Fruit fly (Drosophila melanogaster): ENCODE data around the gene CG7992.
A peak's percentile ranks its signal among the peaks of the same experiment; 100 is the strongest.

The CG7992 gene

DNA sequence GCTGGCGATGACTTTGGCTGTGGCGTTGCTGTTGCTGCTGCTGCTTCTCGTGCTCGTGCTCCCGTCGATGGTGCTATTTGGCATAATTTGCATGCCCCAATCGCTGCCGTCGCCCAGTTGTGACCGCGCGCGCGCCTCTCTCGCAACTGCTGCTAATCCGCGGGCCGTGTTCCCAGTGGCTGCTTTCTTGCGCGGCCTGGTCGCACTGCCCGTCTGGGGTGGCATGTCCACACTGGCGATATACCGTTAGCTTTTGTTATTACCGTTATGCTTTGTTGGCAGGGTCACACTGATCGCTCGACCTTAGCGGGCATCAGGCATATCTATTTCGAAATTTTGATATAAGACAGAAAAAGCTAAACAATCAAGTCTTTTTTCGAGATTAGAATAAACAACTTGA lies 45.4 kb downstream of the CG7992 start, which contains the start of gene CG7990 (continued):
- TF ChIP-seq oc (tag; optimal IDR thresholded peaks at IDR 0.05) (peak; percentile 6), CG8089 (GFP tag; optimal IDR thresholded peaks at IDR 0.05) (no peak), CG3995 (GFP tag; optimal IDR thresholded peaks at IDR 0.05) (no peak), her (GFP tag; optimal IDR thresholded peaks at IDR 0.05) (no peak), CG3838 (GFP tag; optimal IDR thresholded peaks at IDR 0.05) (no peak), CG11085 (GFP tag; IDR thresholded peaks at IDR 0.05) (no peak), Doc3 (GFP tag; IDR thresholded peaks at IDR 0.05; ENCODE audit: partially characterized antibody) (no peak), CG9817 (tag; optimal IDR thresholded peaks at IDR 0.05) (no peak), CG4854 (GFP tag; optimal IDR thresholded peaks at IDR 0.05) (no peak), ken (GFP tag; IDR thresholded peaks at IDR 0.05) (no peak), Mes4 (GFP tag; optimal IDR thresholded peaks at IDR 0.05) (no peak), CG1832 (GFP tag; optimal IDR thresholded peaks at IDR 0.05) (no peak), CG10209 (GFP tag; optimal IDR thresholded peaks at IDR 0.05) (no peak), CG15011 (GFP tag; optimal IDR thresholded peaks at IDR 0.05) (no peak), CG6854 (GFP tag; optimal IDR thresholded peaks at IDR 0.05) (no peak), Ptx1 (GFP tag; IDR thresholded peaks at IDR 0.05) (no peak), pzg (GFP tag; optimal IDR thresholded peaks at IDR 0.05) (peak; percentile 73), Atf-2 (GFP tag; optimal IDR thresholded peaks at IDR 0.05) (no peak), ERR (GFP tag; optimal IDR thresholded peaks at IDR 0.05) (no peak), CG14014 (GFP tag; IDR thresholded peaks at IDR 0.05) (no peak), nmo (GFP tag; optimal IDR thresholded peaks at IDR 0.05) (no peak), CG9609 (GFP tag; optimal IDR thresholded peaks at IDR 0.05) (no peak), BtbVII (GFP tag; optimal IDR thresholded peaks at IDR 0.05) (no peak), scrt (GFP tag; optimal IDR thresholded peaks at IDR 0.05) (no peak), phol (tag; optimal IDR thresholded peaks at IDR 0.05) (no peak), CG43689 (GFP tag; IDR thresholded peaks at IDR 0.05) (no peak), prd (optimal IDR thresholded peaks at IDR 0.05) (no peak), prd (GFP tag; IDR thresholded peaks at IDR 0.05) (0 out of 3 replicates have a peak, but pooled peaks have one; percentile 15), CG17802 (tag; optimal IDR thresholded peaks at IDR 0.05) (no peak), NFAT (GFP tag; IDR thresholded peaks at IDR 0.05) (no peak), lola (GFP tag; optimal IDR thresholded peaks at IDR 0.05) (no peak), CG14667 (GFP tag; IDR thresholded peaks at IDR 0.05) (no peak), Dp (GFP tag; optimal IDR thresholded peaks at IDR 0.05) (peak; percentile 53), Tbp (GFP tag; optimal IDR thresholded peaks at IDR 0.05) (no peak), fu2 (GFP tag; optimal IDR thresholded peaks at IDR 0.05) (no peak), CG4328 (GFP tag; optimal IDR thresholded peaks at IDR 0.05) (no peak), HmgZ (tag; optimal IDR thresholded peaks at IDR 0.05) (no peak), CG11696 (GFP tag; IDR thresholded peaks at IDR 0.05) (no peak), NC2α (GFP tag; optimal IDR thresholded peaks at IDR 0.05) (no peak), CG17829 (tag; optimal IDR thresholded peaks at IDR 0.05) (no peak), D (optimal IDR thresholded peaks at IDR 0.05) (no peak), D (GFP tag; optimal IDR thresholded peaks at IDR 0.05) (no peak), pita (GFP tag; optimal IDR thresholded peaks at IDR 0.05) (no peak), pb (GFP tag; optimal IDR thresholded peaks at IDR 0.05) (no peak), grau (tag; optimal IDR thresholded peaks at IDR 0.05) (no peak), CG10462 (GFP tag; optimal IDR thresholded peaks at IDR 0.05) (peak; percentile 45), amos (GFP tag; IDR thresholded peaks at IDR 0.05; ENCODE audit: partially characterized antibody) (peak; percentile 43), Usf (GFP tag; optimal IDR thresholded peaks at IDR 0.05) (no peak), MESR4 (GFP tag; optimal IDR thresholded peaks at IDR 0.05) (peak; percentile 2), CG3281 (GFP tag; optimal IDR thresholded peaks at IDR 0.05) (no peak), gsb-n (tag; optimal IDR thresholded peaks at IDR 0.05) (no peak), bbx (GFP tag; IDR thresholded peaks at IDR 0.05; ENCODE audit: partially characterized antibody) (peak; percentile 67)
